Worm (Caenorhabditis elegans): Measurements from ENCODE around the gene gei-3.

gei-3 gene

DNA sequence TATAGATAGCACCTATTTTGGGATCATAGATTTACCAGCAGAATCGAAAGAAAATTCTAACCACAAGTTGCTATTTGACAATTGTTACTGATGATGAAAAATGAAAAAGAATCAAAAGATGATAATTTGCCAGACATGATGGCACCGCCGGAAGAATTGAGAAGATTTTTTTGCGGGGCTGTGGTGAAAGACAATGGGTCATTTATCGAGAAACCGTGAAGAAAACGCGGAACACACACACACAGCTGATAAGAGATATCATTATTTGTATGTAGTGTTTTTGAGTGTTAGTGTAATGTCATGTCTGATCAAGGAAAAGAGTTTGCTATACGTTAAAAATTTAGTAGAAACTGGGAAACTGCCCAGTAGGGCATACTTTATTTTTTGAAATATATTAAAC, 21.4 kb upstream of the gei-3 start (continued):
- TF ChIP-seq nhr-20 (tag; optimal IDR thresholded peaks at IDR 0.05) (peak; percentile 43), lin-35 (GFP tag; optimal IDR thresholded peaks at IDR 0.05) (peak in 1 of 2 experiments; percentile 8), pax-3 (tag; optimal IDR thresholded peaks at IDR 0.05) (no peak), nhr-85 (tag) (peak; percentile 64), fkh-4 (tag; optimal IDR thresholded peaks at IDR 0.05; ENCODE audit: borderline replicate concordance) (no peak)

ce11 chrX:12829055-12829454, 15.6 kb upstream of the gei-3 start:
- no peak for TF ChIP-seq lin-35 (GFP tag; optimal IDR thresholded peaks at IDR 0.05)
- no peak for TF ChIP-seq nhr-20 (tag; optimal IDR thresholded peaks at IDR 0.05)
- TF ChIP-seq unc-98 (GFP tag; IDR thresholded peaks at IDR 0.05): no peak
- no peak for TF ChIP-seq egl-13 (tag; optimal IDR thresholded peaks at IDR 0.05)
- no peak for TF ChIP-seq isw-1 (GFP tag; IDR thresholded peaks at IDR 0.05)
- no peak for TF ChIP-seq ces-1 (GFP tag; optimal IDR thresholded peaks at IDR 0.05)
- TF ChIP-seq hpl-2 (GFP tag; optimal IDR thresholded peaks at IDR 0.05): no peak
- no peak for TF ChIP-seq mdl-1 (tag; optimal IDR thresholded peaks at IDR 0.05)
- TF ChIP-seq unc-86 (tag; optimal IDR thresholded peaks at IDR 0.05): no peak

DNA sequence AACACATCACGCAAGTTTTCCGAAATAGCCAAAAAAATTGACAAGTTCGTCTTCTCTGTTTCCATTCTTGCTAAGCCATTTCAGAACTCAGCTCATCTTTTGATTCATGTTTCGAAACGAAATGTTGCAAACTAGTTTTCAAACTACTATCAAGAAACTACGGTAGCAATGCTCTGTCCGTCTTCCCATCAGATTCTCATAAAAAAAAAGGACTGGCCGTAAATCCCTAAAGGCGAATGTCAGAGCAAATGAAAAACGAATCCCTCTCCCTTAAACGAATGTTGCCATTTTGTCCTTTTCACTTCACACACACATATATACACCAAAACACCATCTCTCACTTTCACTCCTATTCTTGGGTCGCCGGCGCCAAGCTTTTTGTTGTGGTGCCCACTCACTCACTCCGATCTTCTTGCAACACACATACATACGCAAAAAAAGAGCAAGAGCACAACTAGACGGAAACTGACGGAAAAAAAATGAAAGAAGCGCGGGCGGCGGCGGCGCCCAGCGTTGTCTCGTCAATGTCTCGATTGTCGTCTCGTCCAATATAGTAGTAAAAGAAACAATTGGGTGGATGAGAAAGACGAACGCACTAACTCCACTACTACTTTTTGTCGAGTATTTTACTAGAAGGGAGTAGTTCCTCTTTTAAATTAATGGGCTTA, 14.4 kb upstream of the gei-3 start:
- no peak for TF ChIP-seq lin-39 (tag; optimal IDR thresholded peaks at IDR 0.05)
- TF ChIP-seq vab-15 (tag; optimal IDR thresholded peaks at IDR 0.05): no peak
- TF ChIP-seq efl-1 (optimal IDR thresholded peaks at IDR 0.05): no peak
- peak in 1 of 2 experiments; percentile 87 for TF ChIP-seq efl-1 (GFP tag; optimal IDR thresholded peaks at IDR 0.05 in 1 of 2)
- no peak for TF ChIP-seq Y116A8C.19 (tag; optimal IDR thresholded peaks at IDR 0.05; ENCODE audit: borderline replicate concordance)
- TF ChIP-seq lin-14 (GFP tag; optimal IDR thresholded peaks at IDR 0.05): peak; percentile 12

DNA sequence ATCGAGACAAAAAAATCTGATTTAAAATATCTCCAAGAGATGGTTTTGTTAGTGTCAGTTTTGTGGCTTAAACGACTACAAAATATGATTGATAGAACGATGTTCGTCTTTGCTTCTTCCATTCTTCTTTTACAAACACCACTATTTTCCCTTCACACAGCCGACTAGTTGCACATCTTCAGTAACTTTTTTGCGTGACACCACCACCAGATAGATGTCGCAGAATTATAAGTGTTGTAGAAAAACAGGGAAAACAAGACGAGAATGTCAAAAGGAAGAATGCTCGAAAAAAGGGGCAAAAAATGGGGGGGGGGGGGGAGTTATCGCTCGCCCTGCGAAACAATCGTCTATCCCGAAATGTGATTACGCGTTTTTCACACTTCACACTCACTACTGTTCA, 13.3 kb upstream of the gei-3 start:
- TF ChIP-seq efl-1 (optimal IDR thresholded peaks at IDR 0.05) (no peak), efl-1 (GFP tag; optimal IDR thresholded peaks at IDR 0.05 in 1 of 2) (peak in 1 of 2 experiments; percentile 58), irx-1 (tag; optimal IDR thresholded peaks at IDR 0.05) (no peak), ama-1 (optimal IDR thresholded peaks at IDR 0.05) (no peak)

DNA sequence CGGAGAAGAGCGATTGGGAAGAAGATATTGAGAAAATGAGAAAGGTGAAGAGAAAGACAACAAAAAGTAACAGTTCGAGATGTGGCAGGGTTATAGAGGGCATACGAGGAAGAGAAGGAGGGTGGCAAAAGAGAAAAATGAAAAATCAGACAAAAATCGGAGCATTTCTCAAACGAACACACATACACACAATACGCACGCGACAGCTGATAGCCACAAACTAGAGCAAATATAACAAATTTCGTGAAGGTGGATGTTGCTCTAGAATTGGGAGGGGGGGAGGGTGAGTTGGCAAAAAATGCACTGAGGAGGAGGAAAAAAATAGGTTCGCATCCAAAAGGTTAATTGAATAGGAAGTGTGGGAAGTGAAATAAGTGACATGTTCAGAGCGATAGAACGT, 11.7 kb upstream of the gei-3 start:
- TF ChIP-seq snpc-4 (tag; optimal IDR thresholded peaks at IDR 0.05): no peak
- TF ChIP-seq efl-1 (optimal IDR thresholded peaks at IDR 0.05): no peak
- TF ChIP-seq efl-1 (GFP tag; optimal IDR thresholded peaks at IDR 0.05 in 1 of 2): peak in 1 of 2 experiments; percentile 92
- no peak for TF ChIP-seq fkh-4 (tag; optimal IDR thresholded peaks at IDR 0.05; ENCODE audit: borderline replicate concordance)
- no peak for TF ChIP-seq swsn-7 (tag; optimal IDR thresholded peaks at IDR 0.05)
- TF ChIP-seq mab-9 (GFP tag; IDR thresholded peaks at IDR 0.05): no peak
- no peak for TF ChIP-seq grh-1 (GFP tag; IDR thresholded peaks at IDR 0.05)
- TF ChIP-seq skn-1 (tag; optimal IDR thresholded peaks at IDR 0.05): no peak
- TF ChIP-seq aly-2 (tag; optimal IDR thresholded peaks at IDR 0.05): no peak
- no peak for TF ChIP-seq lin-39 (tag; optimal IDR thresholded peaks at IDR 0.05)

DNA sequence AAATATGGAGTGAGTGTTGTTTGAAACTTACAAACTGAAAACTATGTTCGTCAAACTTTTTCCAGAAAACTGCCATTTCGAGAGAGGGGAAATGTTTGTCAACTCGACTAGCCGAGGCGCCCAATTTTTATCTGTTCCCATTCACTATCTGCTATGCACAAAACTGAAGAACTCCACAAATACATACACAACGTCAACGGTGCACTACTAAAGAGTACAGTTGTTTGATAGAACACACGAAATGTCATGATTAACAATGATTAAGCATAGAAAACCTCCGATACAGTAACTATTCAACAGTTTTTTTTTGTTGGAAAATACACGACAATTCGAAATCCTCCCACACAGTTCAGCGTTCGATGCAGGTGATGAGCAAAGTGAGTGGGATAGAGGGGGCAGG, 6.1 kb upstream of the gei-3 start:
- TF ChIP-seq nhr-84 (tag; optimal IDR thresholded peaks at IDR 0.05) (no peak), C34B4.2 (tag; optimal IDR thresholded peaks at IDR 0.05) (no peak), aha-1 (tag; optimal IDR thresholded peaks at IDR 0.05) (no peak), zag-1 (tag; optimal IDR thresholded peaks at IDR 0.05) (no peak), pag-3 (tag; optimal IDR thresholded peaks at IDR 0.05; ENCODE audit: borderline replicate concordance, insufficient read depth) (no peak), lin-39 (tag; optimal IDR thresholded peaks at IDR 0.05) (no peak), nhr-47 (tag; optimal IDR thresholded peaks at IDR 0.05) (no peak)
